Worm (Caenorhabditis elegans): ENCODE data around the gene R102.6.

R102.6 gene

DNA sequence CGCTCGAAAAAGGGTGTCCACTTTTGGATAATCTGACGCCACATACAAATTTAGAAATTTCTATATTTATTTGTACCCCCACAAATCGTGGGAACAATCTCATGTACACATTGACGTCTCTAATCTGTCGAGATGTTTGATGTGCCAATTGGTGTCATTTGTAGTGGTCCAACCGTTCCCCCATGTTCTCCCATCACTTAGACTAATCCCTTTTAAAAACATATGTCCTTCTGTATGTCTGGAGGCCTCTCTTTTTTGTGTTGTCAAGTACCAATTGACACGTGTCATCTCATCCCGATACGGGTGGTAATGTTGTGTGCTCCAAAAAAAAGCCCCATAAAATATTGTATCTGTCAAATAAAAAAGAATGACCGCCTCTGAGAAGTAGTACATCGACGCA lies 39.3 kb upstream of the R102.6 start:
- TF ChIP-seq unc-62 (GFP tag; optimal IDR thresholded peaks at IDR 0.05): no peak
- no peak for TF ChIP-seq ztf-11 (tag; optimal IDR thresholded peaks at IDR 0.05)
- no peak for TF ChIP-seq rnt-1 (tag; optimal IDR thresholded peaks at IDR 0.05)
- no peak for TF ChIP-seq egl-27 (tag; optimal IDR thresholded peaks at IDR 0.05)
- TF ChIP-seq Y116A8C.19 (tag; optimal IDR thresholded peaks at IDR 0.05; ENCODE audit: borderline replicate concordance): no peak
- no peak for TF ChIP-seq nhr-47 (tag; optimal IDR thresholded peaks at IDR 0.05)
- TF ChIP-seq efl-1 (optimal IDR thresholded peaks at IDR 0.05): no peak
- TF ChIP-seq efl-1 (GFP tag; optimal IDR thresholded peaks at IDR 0.05 in 1 of 2): no peak
- no peak for TF ChIP-seq mef-2 (tag; optimal IDR thresholded peaks at IDR 0.05)
- no peak for TF ChIP-seq ztf-4 (tag; optimal IDR thresholded peaks at IDR 0.05)
- no peak for TF ChIP-seq lir-3 (tag; optimal IDR thresholded peaks at IDR 0.05; ENCODE audit: poor library complexity)
- no peak for TF ChIP-seq nhr-85 (tag)
- no peak for TF ChIP-seq zip-4 (GFP tag; optimal IDR thresholded peaks at IDR 0.05)
- no peak for TF ChIP-seq fos-1 (tag; optimal IDR thresholded peaks at IDR 0.05)
- no peak for TF ChIP-seq ceh-88 (GFP tag; IDR thresholded peaks at IDR 0.05)
- TF ChIP-seq pax-3 (tag; optimal IDR thresholded peaks at IDR 0.05): no peak
- TF ChIP-seq C34B4.2 (tag; optimal IDR thresholded peaks at IDR 0.05): no peak
- no peak for TF ChIP-seq ceh-63 (GFP tag; optimal IDR thresholded peaks at IDR 0.05)
- no peak for TF ChIP-seq sup-37 (GFP tag; optimal IDR thresholded peaks at IDR 0.05)
- no peak for TF ChIP-seq irx-1 (tag; optimal IDR thresholded peaks at IDR 0.05)

DNA sequence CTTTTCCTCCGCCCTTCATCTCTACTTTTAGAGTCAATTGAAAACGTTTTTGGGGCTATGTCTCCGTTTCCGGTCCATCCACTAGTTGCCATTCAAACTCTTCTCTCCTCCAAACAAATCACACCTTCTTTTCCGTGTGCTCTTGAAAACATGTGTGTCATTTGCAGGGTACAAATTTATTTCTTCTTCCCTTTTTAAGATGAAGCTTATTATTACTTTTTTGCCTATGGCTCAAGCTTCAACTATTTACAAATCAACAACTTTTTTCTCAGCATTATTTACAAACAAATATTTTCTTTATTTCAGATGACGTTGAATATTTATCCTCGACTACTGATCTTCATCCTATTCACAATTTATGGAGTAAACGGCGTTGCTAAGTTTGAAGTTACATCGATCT lies 38.5 kb upstream of the R102.6 start, which contains the start of gene T25B9.3:
Gene T25B9.3, plus strand, starts transcription at position 301 of the 400 bp plus-strand sequence.
- TF ChIP-seq efl-1 (optimal IDR thresholded peaks at IDR 0.05) (no peak), efl-1 (GFP tag; optimal IDR thresholded peaks at IDR 0.05 in 1 of 2) (peak in 1 of 2 experiments; percentile 44), skn-1 (tag; optimal IDR thresholded peaks at IDR 0.05) (no peak)

DNA sequence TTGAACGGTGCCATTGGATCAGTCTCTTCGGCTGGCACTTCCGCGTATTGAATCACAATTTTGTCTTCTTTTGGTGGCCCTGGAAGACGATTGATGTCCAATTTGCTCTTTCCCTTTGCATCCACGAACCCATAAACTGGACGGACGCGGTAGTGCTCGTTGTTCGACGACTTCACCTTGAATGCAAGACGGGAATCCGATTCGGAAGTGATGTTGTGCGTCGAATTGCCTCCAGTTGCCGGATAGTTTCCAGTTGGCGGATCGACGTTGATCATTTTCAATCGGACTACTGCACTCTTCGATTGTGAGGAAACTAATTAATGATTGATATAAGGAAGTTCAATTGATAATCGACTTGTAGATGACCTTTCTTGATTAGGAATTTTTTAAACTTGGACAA lies 32.3 kb upstream of the R102.6 start, which contains the start of gene ssp-34:
Gene ssp-34, minus strand, starts transcription at position 275 of the 400 bp plus-strand sequence.
- TF ChIP-seq mab-9 (GFP tag; IDR thresholded peaks at IDR 0.05): no peak
- no peak for TF ChIP-seq nhr-77 (tag; optimal IDR thresholded peaks at IDR 0.05)
- TF ChIP-seq nhr-28 (tag; optimal IDR thresholded peaks at IDR 0.05): no peak
- TF ChIP-seq nhr-84 (tag; optimal IDR thresholded peaks at IDR 0.05): no peak
- TF ChIP-seq mep-1 (tag; optimal IDR thresholded peaks at IDR 0.05): no peak
- no peak for TF ChIP-seq nhr-237 (tag; optimal IDR thresholded peaks at IDR 0.05)
- no peak for TF ChIP-seq unc-98 (GFP tag; IDR thresholded peaks at IDR 0.05)
- no peak for TF ChIP-seq rnt-1 (tag; optimal IDR thresholded peaks at IDR 0.05)
- TF ChIP-seq dsc-1 (tag; optimal IDR thresholded peaks at IDR 0.05): no peak
- TF ChIP-seq egl-13 (tag; optimal IDR thresholded peaks at IDR 0.05): no peak
- TF ChIP-seq zip-4 (GFP tag; optimal IDR thresholded peaks at IDR 0.05): no peak
- no peak for TF ChIP-seq nhr-20 (tag; optimal IDR thresholded peaks at IDR 0.05)
- TF ChIP-seq jun-1 (tag; optimal IDR thresholded peaks at IDR 0.05): no peak
- no peak for TF ChIP-seq efl-3 (GFP tag; optimal IDR thresholded peaks at IDR 0.05)
- TF ChIP-seq alr-1 (tag; optimal IDR thresholded peaks at IDR 0.05; ENCODE audit: borderline replicate concordance): no peak

DNA sequence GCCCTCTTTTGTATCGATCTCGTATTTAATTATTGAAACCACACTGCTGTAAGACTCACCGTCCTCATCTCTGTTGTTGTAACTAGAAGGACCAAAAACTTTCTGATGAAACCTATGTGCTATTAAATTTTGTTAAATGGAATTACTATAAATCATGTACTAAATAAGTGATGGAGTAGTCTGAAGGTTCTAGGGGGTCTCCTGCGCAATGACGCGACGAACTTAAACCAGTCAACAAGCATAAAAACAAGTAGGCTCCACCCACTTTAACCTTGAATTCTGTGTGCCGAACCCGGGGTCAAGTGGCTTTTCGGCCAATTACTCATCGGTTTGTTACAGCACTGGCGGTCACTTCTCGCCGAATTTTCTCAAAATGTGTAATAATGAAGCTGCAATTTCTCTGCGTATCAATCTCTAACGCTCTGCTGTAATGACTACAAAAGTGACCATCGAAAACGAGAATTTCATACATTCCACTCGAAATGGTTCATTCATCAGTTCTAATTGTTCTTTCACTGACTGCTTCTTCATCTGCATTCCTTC lies 31.1 kb upstream of the R102.6 start, which contains the start of gene grl-21:
Gene grl-21, plus strand, starts transcription at position 464 of the 543 bp plus-strand sequence.
- TF ChIP-seq nhr-237 (tag; optimal IDR thresholded peaks at IDR 0.05) (no peak), dpl-1 (GFP tag; optimal IDR thresholded peaks at IDR 0.05) (no peak), pag-3 (tag; optimal IDR thresholded peaks at IDR 0.05; ENCODE audit: borderline replicate concordance, insufficient read depth) (no peak), unc-86 (tag; optimal IDR thresholded peaks at IDR 0.05) (no peak), isw-1 (GFP tag; IDR thresholded peaks at IDR 0.05) (no peak), hlh-17 (GFP tag; optimal IDR thresholded peaks at IDR 0.05; ENCODE audit: borderline replicate concordance) (no peak), mdl-1 (tag; optimal IDR thresholded peaks at IDR 0.05) (no peak), ets-5 (GFP tag; IDR thresholded peaks at IDR 0.05) (no peak), skn-1 (tag; optimal IDR thresholded peaks at IDR 0.05) (no peak), irx-1 (tag; optimal IDR thresholded peaks at IDR 0.05) (no peak), dsc-1 (tag; optimal IDR thresholded peaks at IDR 0.05) (no peak), sox-4 (tag; optimal IDR thresholded peaks at IDR 0.05) (no peak), egl-13 (tag; optimal IDR thresholded peaks at IDR 0.05) (no peak)

Measured in whole organism, L1 larva.